Worm (Caenorhabditis elegans) whole organism, late embryonic: ENCODE data around the gene F54F2.14.

Experiments used
- F13H6.1 ChIP-seq: sonication (generic microtip); optimal IDR thresholded peaks from 2 replicates; lab custom pipeline; 2016; ENCODE audit warnings: missing genetic modification characterization, missing compliant biosample characterization
- K02D7.2 ChIP-seq: sonication (generic microtip); optimal IDR thresholded peaks from 2 replicates; lab custom pipeline; 2017; ENCODE audit warnings: mild to moderate bottlenecking, missing genetic modification characterization, missing compliant biosample characterization
- T23F11.4 ChIP-seq: fragments of 200-800 bp; sonication (Bioruptor generic); optimal IDR thresholded peaks from 2 replicates; lab custom pipeline; 2018; ENCODE audit warnings: mild to moderate bottlenecking, missing genetic modification characterization, missing compliant biosample characterization
- Y22D7AL.16 ChIP-seq: sonication (generic microtip); optimal IDR thresholded peaks from 2 replicates; lab custom pipeline; 2016; ENCODE audit warnings: missing genetic modification characterization, missing compliant biosample characterization
- ama-1 ChIP-seq: fragments of 150-350 bp; optimal IDR thresholded peaks from 2 replicates; lab custom pipeline; 2014
- ceh-14 ChIP-seq: sonication (generic microtip); optimal IDR thresholded peaks from 2 replicates; lab custom pipeline; 2016; ENCODE audit warnings: missing genotype, missing genetic modification characterization, missing compliant biosample characterization
- ceh-18 ChIP-seq: sonication (generic microtip); optimal IDR thresholded peaks from 2 replicates; lab custom pipeline; 2016; ENCODE audit warnings: missing genetic modification characterization, missing compliant biosample characterization
- ceh-19 ChIP-seq: fragments of 200-800 bp; sonication (Bioruptor generic); optimal IDR thresholded peaks from 2 replicates; lab custom pipeline; 2018; ENCODE audit warnings: mild to moderate bottlenecking, missing genetic modification characterization, missing compliant biosample characterization
- ceh-24 ChIP-seq: sonication (generic microtip); optimal IDR thresholded peaks from 2 replicates; lab custom pipeline; 2016; ENCODE audit warnings: mild to moderate bottlenecking, missing genetic modification characterization, missing compliant biosample characterization
- ceh-30 ChIP-seq: fragments of 150-350 bp; optimal IDR thresholded peaks from 2 replicates; lab custom pipeline; 2014; ENCODE audit warnings: missing biosample characterization, missing genetic modification characterization
- ceh-31 ChIP-seq: sonication (generic microtip); optimal IDR thresholded peaks from 2 replicates; lab custom pipeline; 2016; ENCODE audit warnings: missing genetic modification characterization, missing compliant biosample characterization
- ceh-34 ChIP-seq: sonication (generic microtip); optimal IDR thresholded peaks from 2 replicates; lab custom pipeline; 2016; ENCODE audit warnings: mild to moderate bottlenecking, missing genetic modification characterization, missing compliant biosample characterization
- ceh-45 ChIP-seq: fragments of 200-800 bp; sonication (Bioruptor generic); IDR thresholded peaks from 2 replicates; pipeline ENCODE4 v1.3.6; 2022; ENCODE audit warnings: missing genetic modification reagents, missing genetic modification characterization, missing compliant biosample characterization
- ceh-48 ChIP-seq: sonication (generic microtip); optimal IDR thresholded peaks from 2 replicates; lab custom pipeline; 2016; ENCODE audit warnings: missing genetic modification characterization, inconsistent platforms, missing compliant biosample characterization
- ceh-6 ChIP-seq: fragments of 200-800 bp; sonication (Bioruptor generic); optimal IDR thresholded peaks from 2 replicates; lab custom pipeline; 2018; ENCODE audit warnings: mild to moderate bottlenecking, missing genetic modification characterization, missing compliant biosample characterization
- dmd-4 ChIP-seq: sonication (generic microtip); optimal IDR thresholded peaks from 2 replicates; lab custom pipeline; 2016; ENCODE audit warnings: borderline replicate concordance, missing genetic modification characterization, missing compliant biosample characterization
- dve-1 ChIP-seq: sonication (generic microtip); optimal IDR thresholded peaks from 2 replicates; lab custom pipeline; 2017; ENCODE audit warnings: antibody characterized with exemption, mild to moderate bottlenecking, missing genetic modification characterization, missing compliant biosample characterization
- elt-2 ChIP-seq: sonication (generic microtip); optimal IDR thresholded peaks from 2 replicates; lab custom pipeline; 2016; ENCODE audit warnings: missing genetic modification reagents, missing genetic modification characterization, missing compliant biosample characterization
- elt-4 ChIP-seq: sonication (generic microtip); optimal IDR thresholded peaks from 2 replicates; lab custom pipeline; 2016; ENCODE audit warnings: missing genetic modification characterization, missing compliant biosample characterization
- eyg-1 ChIP-seq: sonication (generic microtip); optimal IDR thresholded peaks from 2 replicates; lab custom pipeline; 2016; ENCODE audit warnings: missing genotype, missing genetic modification characterization, missing compliant biosample characterization
- fax-1 ChIP-seq: sonication (generic microtip); optimal IDR thresholded peaks from 2 replicates; lab custom pipeline; 2016; ENCODE audit warnings: missing genotype, missing genetic modification characterization, missing compliant biosample characterization
- fkh-10 ChIP-seq: fragments of 150-350 bp; optimal IDR thresholded peaks from 2 replicates; lab custom pipeline; 2014; ENCODE audit warnings: missing biosample characterization, missing genetic modification reagents, missing genetic modification characterization
- hlh-13 ChIP-seq: fragments of 200-800 bp; sonication (Bioruptor generic); optimal IDR thresholded peaks from 2 replicates; lab custom pipeline; 2018; ENCODE audit warnings: mild to moderate bottlenecking, missing genetic modification characterization, missing compliant biosample characterization
- hlh-6 ChIP-seq: sonication (generic microtip); optimal IDR thresholded peaks from 2 replicates; lab custom pipeline; 2016; ENCODE audit warnings: missing genotype, missing genetic modification characterization, missing compliant biosample characterization
- hlh-8 ChIP-seq: sonication (generic microtip); optimal IDR thresholded peaks from 2 replicates; lab custom pipeline; 2016; ENCODE audit warnings: missing genotype, missing genetic modification characterization, missing compliant biosample characterization
- lin-11 ChIP-seq: fragments of 200-800 bp; sonication (Bioruptor generic); optimal IDR thresholded peaks from 2 replicates; lab custom pipeline; 2018; ENCODE audit warnings: mild to moderate bottlenecking, missing genetic modification characterization, missing compliant biosample characterization
- madf-2 ChIP-seq: sonication (generic microtip); optimal IDR thresholded peaks from 2 replicates; lab custom pipeline; 2017; ENCODE audit warnings: missing genetic modification characterization, missing compliant biosample characterization
- mec-3 ChIP-seq: sonication (generic microtip); optimal IDR thresholded peaks from 2 replicates; lab custom pipeline; 2016; ENCODE audit warnings: borderline replicate concordance, missing genetic modification characterization, missing compliant biosample characterization
- nfya-1 ChIP-seq: sonication (generic microtip); optimal IDR thresholded peaks from 2 replicates; lab custom pipeline; 2017; ENCODE audit warnings: missing genetic modification characterization, mild to moderate bottlenecking, missing compliant biosample characterization, antibody characterized with exemption, moderate library complexity
- nhr-232 ChIP-seq: sonication (generic microtip); optimal IDR thresholded peaks from 2 replicates; lab custom pipeline; 2016; ENCODE audit warnings: missing genetic modification characterization, missing compliant biosample characterization
- npax-4 ChIP-seq: sonication (generic microtip); optimal IDR thresholded peaks from 2 replicates; lab custom pipeline; 2016; ENCODE audit warnings: missing genetic modification characterization, missing compliant biosample characterization
- odd-2 ChIP-seq: sonication (generic microtip); optimal IDR thresholded peaks from 2 replicates; lab custom pipeline; 2017; ENCODE audit warnings: antibody characterized with exemption, mild to moderate bottlenecking, missing genetic modification characterization, missing compliant biosample characterization
- pag-3 ChIP-seq: sonication (generic microtip); optimal IDR thresholded peaks from 2 replicates; lab custom pipeline; 2016; ENCODE audit warnings: missing compliant biosample characterization, missing genetic modification characterization, borderline replicate concordance
- pax-1 ChIP-seq: fragments of 150-350 bp; optimal IDR thresholded peaks from 2 replicates; lab custom pipeline; 2014; ENCODE audit warnings: missing biosample characterization, missing genetic modification characterization
- pha-2 ChIP-seq: sonication (generic microtip); optimal IDR thresholded peaks from 2 replicates; lab custom pipeline; 2017; ENCODE audit warnings: mild to moderate bottlenecking, missing genetic modification characterization, missing compliant biosample characterization
- pha-4 ChIP-seq: fragments of 150-350 bp; optimal IDR thresholded peaks from 2 replicates; lab custom pipeline; 2018; ENCODE audit warnings: missing biosample characterization, missing genetic modification reagents, missing genetic modification characterization
- pqm-1 ChIP-seq: sonication (generic microtip); optimal IDR thresholded peaks from 2 replicates; lab custom pipeline; 2016; ENCODE audit warnings: missing genetic modification characterization, missing compliant biosample characterization
- pros-1 ChIP-seq: fragments of 150-350 bp; optimal IDR thresholded peaks from 2 replicates; lab custom pipeline; 2014; ENCODE audit warnings: missing biosample characterization, missing genetic modification reagents, missing genetic modification characterization
- rnt-1 ChIP-seq: sonication (generic microtip); optimal IDR thresholded peaks from 2 replicates; lab custom pipeline; 2016; ENCODE audit warnings: missing genetic modification characterization, missing compliant biosample characterization
- syd-9 ChIP-seq: sonication (generic microtip); optimal IDR thresholded peaks from 2 replicates; lab custom pipeline; 2016; ENCODE audit warnings: mild to moderate bottlenecking, missing genetic modification characterization, moderate library complexity, missing compliant biosample characterization
- tbx-2 ChIP-seq: sonication (generic microtip); optimal IDR thresholded peaks from 2 replicates; lab custom pipeline; 2016; ENCODE audit warnings: missing genetic modification characterization, missing compliant biosample characterization
- tbx-7 ChIP-seq: sonication (generic microtip); optimal IDR thresholded peaks from 2 replicates; lab custom pipeline; 2016; ENCODE audit warnings: missing genotype, missing genetic modification characterization, missing compliant biosample characterization
- unc-3 ChIP-seq, 2 experiments: fragments of 200-800 bp in 1 of 2; sonication (Bioruptor generic) in 1 of 2; sonication (generic microtip) in 1 of 2; conservative IDR thresholded peaks in 1 of 2; optimal IDR thresholded peaks in 1 of 2; 2 replicates each; pipeline versions ENCODE4 v1.3.6 to Lab custom; 2016 to 2022; ENCODE audit warnings: missing compliant biosample characterization in 2 of 2, missing genetic modification characterization in 2 of 2, missing genetic modification reagents in 1 of 2
- unc-42 ChIP-seq: sonication (generic microtip); optimal IDR thresholded peaks from 2 replicates; lab custom pipeline; 2016; ENCODE audit warnings: missing genotype, missing genetic modification characterization, missing compliant biosample characterization
- unc-86 ChIP-seq: sonication (generic microtip); optimal IDR thresholded peaks from 2 replicates; lab custom pipeline; 2016; ENCODE audit warnings: missing genetic modification characterization, missing compliant biosample characterization
- zip-5 ChIP-seq: sonication (generic microtip); optimal IDR thresholded peaks from 2 replicates; lab custom pipeline; 2016; ENCODE audit warnings: missing genetic modification characterization, missing compliant biosample characterization

The F54F2.14 gene

ce11 chrIII:8748620-8749019, 42.7 kb upstream of the F54F2.14 start:
- peak; percentile 75 for TF ChIP-seq elt-2 (tag; lab: Kevin White, UChicago)
- TF ChIP-seq ceh-24 = no peak
- TF ChIP-seq, all 69 proteins: peak for 1

ce11 chrIII:8749487-8749886, 41.9 kb upstream of the F54F2.14 start, which contains the start of gene sma-2:
Gene sma-2, plus strand, starts transcription at chrIII:8749680.
- TF ChIP-seq pha-4 (tag; lab: Kevin White, UChicago) (no peak), ceh-45 (no peak), nhr-232 (tag; lab: Kevin White, UChicago) (no peak), F13H6.1 (tag; lab: Kevin White, UChicago) (peak; percentile 26), dmd-4 (tag; lab: Kevin White, UChicago) (no peak), npax-4 (tag; lab: Kevin White, UChicago) (no peak), unc-3 (GFP tag; conservative IDR thresholded peaks at IDR 0.05; lab: Robert Waterston, UW) (no peak), unc-3 (tag; optimal IDR thresholded peaks at IDR 0.05; lab: Kevin White, UChicago) (no peak), ceh-31 (no peak), pag-3 (tag; lab: Kevin White, UChicago) (no peak), nfya-1 (no peak), tbx-2 (tag; lab: Kevin White, UChicago) (peak; percentile 4), ama-1 (no peak), fkh-10 (GFP tag; lab: Kevin White, UChicago) (no peak), pax-1 (tag; lab: Kevin White, UChicago) (no peak), unc-42 (tag; lab: Kevin White, UChicago) (no peak), K02D7.2 (tag; lab: Kevin White, UChicago) (no peak), tbx-7 (tag; lab: Kevin White, UChicago) (no peak), T23F11.4 (GFP tag; lab: Kevin White, UChicago) (no peak), ceh-19 (GFP tag; lab: Kevin White, UChicago) (no peak), syd-9 (tag; lab: Kevin White, UChicago) (no peak), rnt-1 (tag; lab: Kevin White, UChicago) (no peak), ceh-30 (tag; lab: Kevin White, UChicago) (no peak), ceh-18 (tag; lab: Kevin White, UChicago) (peak; percentile 6), madf-2 (no peak), mec-3 (tag; lab: Kevin White, UChicago) (no peak), unc-86 (tag; lab: Kevin White, UChicago) (no peak), pha-2 (tag; lab: Kevin White, UChicago) (no peak), pros-1 (tag; lab: Kevin White, UChicago) (no peak), fax-1 (tag; lab: Kevin White, UChicago) (no peak), ceh-34 (tag; lab: Kevin White, UChicago) (no peak), ceh-48 (no peak), pqm-1 (peak; percentile 33), lin-11 (no peak), dve-1 (tag; lab: Kevin White, UChicago) (peak; percentile 17), hlh-8 (no peak), elt-4 (tag; lab: Kevin White, UChicago) (no peak), ceh-6 (GFP tag; lab: Kevin White, UChicago) (no peak)

ce11 chrIII:8750606-8751005, 40.7 kb upstream of the F54F2.14 start, which contains the start of gene ugtp-1:
Gene ugtp-1, minus strand, starts transcription at chrIII:8750706.
- TF ChIP-seq ceh-14 = no peak
- TF ChIP-seq ceh-19 (GFP tag; lab: Kevin White, UChicago) = no peak
- TF ChIP-seq eyg-1 (tag; lab: Kevin White, UChicago) = no peak
- TF ChIP-seq ceh-48 = no peak
- TF ChIP-seq madf-2 = no peak
- no peak for TF ChIP-seq odd-2
- TF ChIP-seq dmd-4 (tag; lab: Kevin White, UChicago) = no peak
- no peak for TF ChIP-seq zip-5 (tag; lab: Kevin White, UChicago)
- no peak for TF ChIP-seq pha-4 (tag; lab: Kevin White, UChicago)
- TF ChIP-seq ceh-45 = no peak
- no peak for TF ChIP-seq hlh-13 (GFP tag; lab: Kevin White, UChicago)
- no peak for TF ChIP-seq npax-4 (tag; lab: Kevin White, UChicago)
- no peak for TF ChIP-seq Y22D7AL.16 (tag; lab: Kevin White, UChicago)
- TF ChIP-seq unc-86 (tag; lab: Kevin White, UChicago) = no peak
- no peak for TF ChIP-seq ceh-6 (GFP tag; lab: Kevin White, UChicago)
- no peak for TF ChIP-seq lin-11
- TF ChIP-seq fkh-10 (GFP tag; lab: Kevin White, UChicago) = no peak
- TF ChIP-seq pqm-1 = no peak
- no peak for TF ChIP-seq elt-2 (tag; lab: Kevin White, UChicago)
- no peak for TF ChIP-seq hlh-6 (tag; lab: Kevin White, UChicago)
